Worm (Caenorhabditis elegans) whole organism, L3 larva: ENCODE results near the gene C04G2.10.

ENCODE experiments used
- ama-1 ChIP-seq: fragments of 150-350 bp; optimal IDR thresholded peaks from 2 replicates; lab custom pipeline; 2018
- ceh-28 ChIP-seq: fragments of 150-350 bp; optimal IDR thresholded peaks from 2 replicates; lab custom pipeline; 2014; ENCODE audit warnings: missing biosample characterization, missing genetic modification reagents, missing genetic modification characterization
- egl-27 ChIP-seq: sonication (generic microtip); optimal IDR thresholded peaks from 4 replicates; lab custom pipeline; 2017; ENCODE audit warnings: missing biosample characterization, missing genetic modification reagents, missing genetic modification characterization
- elt-2 ChIP-seq: sonication (generic microtip); optimal IDR thresholded peaks from 2 replicates; lab custom pipeline; 2016; ENCODE audit warnings: missing genetic modification reagents, mild to moderate bottlenecking, missing genetic modification characterization, missing compliant biosample characterization
- fkh-10 ChIP-seq: sonication (generic microtip); optimal IDR thresholded peaks from 2 replicates; lab custom pipeline; 2017; ENCODE audit warnings: missing biosample characterization, missing genetic modification reagents, missing genetic modification characterization
- lin-39 ChIP-seq: fragments of 150-350 bp; optimal IDR thresholded peaks from 2 replicates; lab custom pipeline; 2018; ENCODE audit warnings: missing biosample characterization, missing genetic modification reagents, missing genetic modification characterization
- nhr-12 ChIP-seq: fragments of 150-350 bp; optimal IDR thresholded peaks from 2 replicates; lab custom pipeline; 2014; ENCODE audit warnings: missing biosample characterization, missing genetic modification characterization
- nhr-237 ChIP-seq: fragments of 150-350 bp; optimal IDR thresholded peaks from 2 replicates; lab custom pipeline; 2014; ENCODE audit warnings: missing biosample characterization, missing genetic modification characterization
- nhr-28 ChIP-seq: fragments of 150-350 bp; optimal IDR thresholded peaks from 2 replicates; lab custom pipeline; 2014; ENCODE audit warnings: missing biosample characterization, missing genetic modification characterization
- pha-4 ChIP-seq: fragments of 150-350 bp; optimal IDR thresholded peaks from 2 replicates; lab custom pipeline; 2014; ENCODE audit warnings: missing biosample characterization, missing genetic modification reagents, missing genetic modification characterization
- tbx-2 ChIP-seq: sonication (generic microtip); optimal IDR thresholded peaks from 2 replicates; lab custom pipeline; 2016; ENCODE audit warnings: mild to moderate bottlenecking, missing genetic modification characterization, missing compliant biosample characterization
- zag-1 ChIP-seq: fragments of 150-350 bp; optimal IDR thresholded peaks from 2 replicates; lab custom pipeline; 2014; ENCODE audit warnings: missing biosample characterization, missing genetic modification characterization

DNA sequence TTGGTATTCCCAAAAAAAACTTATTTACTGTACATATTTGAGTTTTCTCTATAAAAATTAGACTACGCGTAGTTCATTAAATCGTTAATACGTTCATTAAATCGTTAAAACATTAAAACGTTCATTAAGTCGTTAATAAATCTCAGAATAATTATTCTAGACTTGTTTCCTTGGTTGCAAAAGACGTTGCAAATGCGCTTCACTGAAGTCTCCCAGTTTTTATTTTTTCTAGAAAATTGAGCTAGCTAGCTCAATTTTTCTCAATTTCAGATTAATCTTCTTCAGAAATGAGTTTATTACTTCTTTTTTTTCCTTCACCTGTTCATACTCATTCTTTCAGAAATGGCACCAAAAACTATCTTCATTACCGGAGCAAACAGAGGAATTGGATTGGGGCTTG is 29.7 kb downstream of the C04G2.10 start:
- TF ChIP-seq pha-4 (tag; lab: Kevin White, UChicago) (no peak), zag-1 (tag; lab: Kevin White, UChicago) (no peak), elt-2 (tag; lab: Kevin White, UChicago) (no peak), nhr-12 (no peak), lin-39 (tag; lab: Kevin White, UChicago) (no peak), ama-1 (lab: Kevin White, UChicago) (no peak), nhr-237 (tag; lab: Kevin White, UChicago) (no peak), tbx-2 (tag; lab: Kevin White, UChicago) (no peak), nhr-28 (tag; lab: Kevin White, UChicago) (no peak), fkh-10 (no peak), egl-27 (no peak), ceh-28 (tag; lab: Kevin White, UChicago) (no peak)
